Fruit fly (Drosophila melanogaster) whole organism, embryonic: ENCODE data around the gene Srp9.
A peak's percentile ranks its signal among the peaks of the same experiment; 100 is the strongest.

ENCODE experiments used
- Bdp1 ChIP-seq: fragments of 200-800 bp; sonication (Bioruptor generic); optimal IDR thresholded peaks from 3 replicates; lab custom pipeline; 2016; ENCODE audit warnings: missing biosample characterization, missing genetic modification characterization
- BtbVII ChIP-seq: fragments of 200-800 bp; sonication (Bioruptor generic); optimal IDR thresholded peaks from 3 replicates; lab custom pipeline; 2017; ENCODE audit warnings: missing biosample characterization, mild to moderate bottlenecking, missing genetic modification characterization
- Bteb2 ChIP-seq: fragments of 200-800 bp; sonication (Bioruptor generic); optimal IDR thresholded peaks from 2 replicates; lab custom pipeline; 2016; ENCODE audit warnings: missing biosample characterization, missing genetic modification characterization
- CG10267 ChIP-seq: fragments of 200-800 bp; sonication (Bioruptor generic); optimal IDR thresholded peaks from 2 replicates; lab custom pipeline; 2018; ENCODE audit warnings: missing biosample characterization, mild to moderate bottlenecking, missing genetic modification characterization, moderate library complexity
- CG10274 ChIP-seq: fragments of 200-800 bp; sonication (Bioruptor generic); optimal IDR thresholded peaks from 3 replicates; lab custom pipeline; 2017; ENCODE audit warnings: missing biosample characterization, mild to moderate bottlenecking, missing genetic modification characterization
- CG10959 ChIP-seq: fragments of 200-800 bp; sonication (Bioruptor generic); IDR thresholded peaks from 2 replicates; pipeline ENCODE4 v1.3.6; 2022; ENCODE audit warnings: missing biosample characterization, missing genetic modification characterization
- CG11093 ChIP-seq: fragments of 200-800 bp; sonication (Bioruptor generic); IDR thresholded peaks from 3 replicates; pipeline ENCODE4 v1.3.6; 2022; ENCODE audit warnings: missing biosample characterization, missing genetic modification characterization
- CG11504 ChIP-seq: fragments of 200-800 bp; sonication (Bioruptor generic); optimal IDR thresholded peaks from 3 replicates; lab custom pipeline; 2019; ENCODE audit warnings: missing biosample characterization, mild to moderate bottlenecking, missing genetic modification characterization, moderate library complexity
- CG12391 ChIP-seq: fragments of 200-800 bp; sonication (Bioruptor generic); optimal IDR thresholded peaks from 3 replicates; lab custom pipeline; 2018; ENCODE audit warnings: missing biosample characterization, mild to moderate bottlenecking, missing genetic modification characterization, moderate library complexity
- CG13894 ChIP-seq: fragments of 200-800 bp; sonication (Bioruptor generic); optimal IDR thresholded peaks from 3 replicates; lab custom pipeline; 2018; ENCODE audit warnings: missing biosample characterization, mild to moderate bottlenecking, missing genetic modification characterization, moderate library complexity
- CG1647 ChIP-seq: fragments of 200-800 bp; sonication (Bioruptor generic); optimal IDR thresholded peaks from 3 replicates; lab custom pipeline; 2016; ENCODE audit warnings: missing biosample characterization, missing genetic modification characterization
- CG16813 ChIP-seq: fragments of 200-800 bp; sonication (Bioruptor generic); IDR thresholded peaks from 3 replicates; pipeline ENCODE4 v1.3.6; 2022; ENCODE audit warnings: missing biosample characterization, missing genetic modification characterization; ENCODE audit not compliant: partially characterized antibody
- CG16815 ChIP-seq: fragments of 200-800 bp; sonication (Bioruptor generic); optimal IDR thresholded peaks from 3 replicates; lab custom pipeline; 2017; ENCODE audit warnings: missing biosample characterization, mild to moderate bottlenecking, missing genetic modification characterization
- CG17912 ChIP-seq: fragments of 200-800 bp; sonication (Bioruptor generic); optimal IDR thresholded peaks from 2 replicates; lab custom pipeline; 2018; ENCODE audit warnings: missing biosample characterization, mild to moderate bottlenecking, missing genetic modification characterization
- CG2875 ChIP-seq: fragments of 200-800 bp; sonication (Bioruptor generic); optimal IDR thresholded peaks from 2 replicates; lab custom pipeline; 2017; ENCODE audit warnings: missing biosample characterization, mild to moderate bottlenecking, missing genetic modification characterization, missing genetic modification reagents
- CG6683 ChIP-seq: fragments of 200-800 bp; sonication (Bioruptor generic); optimal IDR thresholded peaks from 2 replicates; lab custom pipeline; 2017; ENCODE audit warnings: missing biosample characterization, mild to moderate bottlenecking, missing genetic modification characterization, missing genetic modification reagents
- CG6813 ChIP-seq: fragments of 200-800 bp; sonication (Bioruptor generic); optimal IDR thresholded peaks from 2 replicates; lab custom pipeline; 2017; ENCODE audit warnings: missing biosample characterization, missing genetic modification characterization, mild to moderate bottlenecking, moderate library complexity, missing genetic modification reagents
- CG9876 ChIP-seq: fragments of 200-800 bp; sonication (Bioruptor generic); optimal IDR thresholded peaks from 2 replicates; lab custom pipeline; 2016; ENCODE audit warnings: missing biosample characterization, missing genetic modification characterization
- Dfd ChIP-seq, 2 experiments: fragments of >200 bp; optimal IDR thresholded peaks; 2 replicates each; lab custom pipeline; 2017; ENCODE audit warnings: missing biosample characterization in 2 of 2, missing genetic modification characterization in 2 of 2
- HLH3B ChIP-seq: fragments of 200-800 bp; sonication (Bioruptor generic); IDR thresholded peaks from 2 replicates; pipeline ENCODE4 v1.3.6; 2022; ENCODE audit warnings: missing biosample characterization, missing genetic modification characterization
- HLHmδ ChIP-seq: fragments of 200-800 bp; sonication (Bioruptor generic); optimal IDR thresholded peaks from 2 replicates; lab custom pipeline; 2018; ENCODE audit warnings: missing biosample characterization, mild to moderate bottlenecking, missing genetic modification characterization, moderate library complexity
- Hey ChIP-seq: fragments of 200-800 bp; sonication (Bioruptor generic); optimal IDR thresholded peaks from 3 replicates; lab custom pipeline; 2018; ENCODE audit warnings: missing biosample characterization, mild to moderate bottlenecking, missing genetic modification characterization
- Hsf ChIP-seq: fragments of 200-800 bp; sonication (Bioruptor generic); optimal IDR thresholded peaks from 3 replicates; lab custom pipeline; 2016; ENCODE audit warnings: missing biosample characterization, missing genetic modification characterization
- MBD-R2 ChIP-seq: fragments of 200-800 bp; sonication (Bioruptor generic); IDR thresholded peaks from 2 replicates; pipeline ENCODE4 v1.3.6; 2022; ENCODE audit warnings: missing biosample characterization, missing genetic modification characterization
- MTF-1 ChIP-seq: fragments of 200-800 bp; sonication (Bioruptor generic); optimal IDR thresholded peaks from 2 replicates; lab custom pipeline; 2018; ENCODE audit warnings: missing biosample characterization, mild to moderate bottlenecking, missing genetic modification characterization, borderline replicate concordance
- NFAT ChIP-seq: fragments of 200-800 bp; sonication (Bioruptor generic); IDR thresholded peaks from 2 replicates; pipeline ENCODE4 v1.3.6; 2022; ENCODE audit warnings: missing biosample characterization, missing genetic modification characterization
- Side ChIP-seq: fragments of 200-800 bp; sonication (Bioruptor generic); optimal IDR thresholded peaks from 2 replicates; lab custom pipeline; 2016; ENCODE audit warnings: missing biosample characterization, missing genetic modification characterization
- Taf1 ChIP-seq: fragments of 200-800 bp; sonication (Bioruptor generic); IDR thresholded peaks from 2 replicates; pipeline ENCODE4 v1.3.6; 2022; ENCODE audit warnings: missing biosample characterization, missing genetic modification characterization
- abd-A ChIP-seq: fragments of 200-800 bp; sonication (Bioruptor generic); optimal IDR thresholded peaks from 3 replicates; lab custom pipeline; 2019; ENCODE audit warnings: missing biosample characterization, mild to moderate bottlenecking, missing genetic modification characterization, moderate library complexity
- bcd ChIP-seq: fragments of 200-800 bp; sonication (Bioruptor generic); optimal IDR thresholded peaks from 2 replicates; lab custom pipeline; 2017; ENCODE audit warnings: missing biosample characterization, mild to moderate bottlenecking, missing genetic modification characterization
- cas ChIP-seq: fragments of 200-800 bp; sonication (Bioruptor generic); IDR thresholded peaks from 2 replicates; pipeline ENCODE4 v1.3.6; 2022; ENCODE audit warnings: missing biosample characterization, missing genetic modification characterization
- crol ChIP-seq: fragments of 200-800 bp; sonication (Bioruptor generic); IDR thresholded peaks from 2 replicates; pipeline ENCODE4 v1.3.6; 2022; ENCODE audit warnings: missing biosample characterization, missing genetic modification characterization
- eyg ChIP-seq: fragments of 200-800 bp; sonication (Bioruptor generic); optimal IDR thresholded peaks from 3 replicates; lab custom pipeline; 2016; ENCODE audit warnings: missing biosample characterization, missing genetic modification characterization
- fd96Cb ChIP-seq: fragments of 200-800 bp; sonication (Bioruptor generic); optimal IDR thresholded peaks from 2 replicates; lab custom pipeline; 2018; ENCODE audit warnings: missing biosample characterization, mild to moderate bottlenecking, missing genetic modification characterization, moderate library complexity
- fru ChIP-seq: fragments of >200 bp; optimal IDR thresholded peaks from 2 replicates; lab custom pipeline; 2017
- h ChIP-seq: fragments of >200 bp; optimal IDR thresholded peaks from 2 replicates; lab custom pipeline; 2017
- hbn ChIP-seq: fragments of 200-800 bp; sonication (Bioruptor generic); IDR thresholded peaks from 2 replicates; pipeline ENCODE4 v1.3.6; 2022; ENCODE audit warnings: missing biosample characterization, missing genetic modification characterization; ENCODE audit not compliant: partially characterized antibody
- lbe ChIP-seq: fragments of 200-800 bp; sonication (Bioruptor generic); optimal IDR thresholded peaks from 2 replicates; lab custom pipeline; 2016; ENCODE audit warnings: missing biosample characterization, mild to moderate bottlenecking, missing genetic modification characterization
- lilli ChIP-seq: fragments of 200-800 bp; sonication (Bioruptor generic); optimal IDR thresholded peaks from 3 replicates; lab custom pipeline; 2016; ENCODE audit warnings: missing biosample characterization, missing genetic modification characterization
- lola ChIP-seq, 3 experiments: fragments of >200 bp in 2 of 3; fragments of 200-800 bp in 1 of 3; sonication (Bioruptor generic) in 1 of 3; optimal IDR thresholded peaks; 2 replicates each; lab custom pipeline; 2017 to 2019; ENCODE audit warnings: missing biosample characterization in 3 of 3, missing genetic modification characterization in 3 of 3, mild to moderate bottlenecking in 1 of 3, moderate library complexity in 1 of 3
- maf-S ChIP-seq: fragments of 200-800 bp; sonication (Bioruptor generic); optimal IDR thresholded peaks from 2 replicates; lab custom pipeline; 2016; ENCODE audit warnings: missing biosample characterization, missing genetic modification characterization
- onecut ChIP-seq: fragments of 200-800 bp; sonication (Bioruptor generic); IDR thresholded peaks from 2 replicates; pipeline ENCODE4 v1.3.6; 2022; ENCODE audit warnings: missing biosample characterization, missing genetic modification characterization
- org-1 ChIP-seq: fragments of 200-800 bp; sonication (Bioruptor generic); optimal IDR thresholded peaks from 2 replicates; lab custom pipeline; 2017; ENCODE audit warnings: missing biosample characterization, missing genetic modification characterization
- pros ChIP-seq: fragments of 200-800 bp; sonication (Bioruptor generic); optimal IDR thresholded peaks from 3 replicates; lab custom pipeline; 2019; ENCODE audit warnings: missing biosample characterization, mild to moderate bottlenecking, missing genetic modification characterization, moderate library complexity
- pum ChIP-seq: fragments of 200-800 bp; sonication (Bioruptor generic); optimal IDR thresholded peaks from 2 replicates; lab custom pipeline; 2016; ENCODE audit warnings: missing biosample characterization, missing genetic modification characterization
- pzg ChIP-seq: fragments of 200-800 bp; sonication (Bioruptor generic); optimal IDR thresholded peaks from 3 replicates; lab custom pipeline; 2018; ENCODE audit warnings: missing biosample characterization, mild to moderate bottlenecking, missing genetic modification characterization, moderate library complexity
- slbo ChIP-seq: fragments of 200-800 bp; sonication (Bioruptor generic); IDR thresholded peaks from 2 replicates; pipeline ENCODE4 v1.3.6; 2022; ENCODE audit warnings: missing biosample characterization, missing genetic modification characterization
- usp ChIP-seq: fragments of >200 bp; optimal IDR thresholded peaks from 2 replicates; lab custom pipeline; 2017; ENCODE audit warnings: missing biosample characterization, missing genetic modification characterization
- yki ChIP-seq: fragments of >200 bp; optimal IDR thresholded peaks from 3 replicates; lab custom pipeline; 2018
- z ChIP-seq: fragments of 200-800 bp; sonication (Bioruptor generic); IDR thresholded peaks from 3 replicates; pipeline ENCODE4 v1.3.6; 2022; ENCODE audit warnings: missing biosample characterization, missing genetic modification characterization

Gene Srp9

DNA sequence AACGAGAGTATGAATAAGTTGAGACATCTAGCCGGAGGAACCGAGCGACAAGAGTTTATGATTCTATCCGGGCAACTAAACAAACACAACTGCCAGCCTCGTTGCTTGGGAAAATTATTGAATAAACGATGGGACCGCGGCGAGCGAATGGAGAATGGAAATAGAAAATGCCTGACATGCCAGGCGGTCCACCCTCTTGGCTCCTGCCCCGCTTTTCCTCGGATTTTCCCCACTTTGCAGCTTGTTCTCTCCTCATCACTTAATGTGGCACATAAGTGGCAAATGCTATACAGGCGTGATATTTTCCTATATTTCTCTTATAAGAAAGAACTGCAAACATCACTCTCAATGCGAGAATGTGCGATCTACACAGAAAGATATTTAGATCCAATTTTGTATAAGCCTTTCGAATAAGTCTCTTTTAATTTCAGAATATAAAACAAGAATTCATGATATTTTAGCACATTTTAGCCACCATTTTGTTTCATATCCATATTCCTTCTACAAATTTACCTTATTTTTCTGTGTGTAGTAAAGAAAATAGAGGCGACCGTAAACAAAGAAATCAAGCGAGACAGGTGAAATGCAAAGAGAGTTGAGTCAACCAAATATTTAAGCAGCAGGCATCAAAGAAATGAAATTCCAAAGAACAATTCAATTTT, 32.6 kb upstream of the Srp9 start (continued):
- peak; percentile 77 for TF ChIP-seq pum (GFP tag; lab: Kevin White, UChicago)
- peak; percentile 81 for TF ChIP-seq Bteb2
- TF ChIP-seq hbn, result no peak
- peak; percentile 84 for TF ChIP-seq CG2875
- peak; percentile 7 for TF ChIP-seq pros (GFP tag; lab: Kevin White, UChicago)
- peak; percentile 67 for TF ChIP-seq maf-S (GFP tag; lab: Kevin White, UChicago)
- peak; percentile 75 for TF ChIP-seq MTF-1 (GFP tag; lab: Kevin White, UChicago)
- peak; percentile 71 for TF ChIP-seq BtbVII
- peak; percentile 76 for TF ChIP-seq CG16815 (GFP tag; lab: Kevin White, UChicago)
- TF ChIP-seq fru (lab: Kevin White, UChicago), result no peak
- no peak for TF ChIP-seq yki (lab: Kevin White, UChicago)
- TF ChIP-seq CG12391 (tag; lab: Kevin White, UChicago), result peak; percentile 92
- peak; percentile 85 for TF ChIP-seq CG10267 (tag; lab: Kevin White, UChicago)
- no peak for TF ChIP-seq usp (GFP tag; lab: Kevin White, UChicago)
- peak; percentile 62; the same call in 1 of the 2 replicates for TF ChIP-seq CG10959 (GFP tag; lab: Robert Waterston, UW)
- TF ChIP-seq lola (GFP tag; optimal IDR thresholded peaks at IDR 0.05; lab: Kevin White, UChicago), result peak in 1 of 3 experiments; percentile 89
- peak; percentile 72 for TF ChIP-seq eyg (GFP tag; lab: Kevin White, UChicago)
- TF ChIP-seq CG17912 (GFP tag; lab: Kevin White, UChicago), result peak; percentile 44
- TF ChIP-seq abd-A (tag; lab: Kevin White, UChicago), result no peak
- peak; percentile 64; the same call in 1 of the 2 replicates for TF ChIP-seq NFAT (GFP tag; lab: Robert Waterston, UW)
- peak; percentile 77 for TF ChIP-seq lilli (GFP tag; lab: Kevin White, UChicago)
- peak; percentile 89 for TF ChIP-seq CG11504
- TF ChIP-seq bcd (GFP tag; lab: Kevin White, UChicago), result peak; percentile 80
- TF ChIP-seq CG16813 (GFP tag; lab: Robert Waterston, UW), result no peak
- TF ChIP-seq CG6683 (GFP tag; lab: Kevin White, UChicago), result peak; percentile 57
- peak; percentile 23 for TF ChIP-seq CG10274 (GFP tag; lab: Kevin White, UChicago)
- TF ChIP-seq fd96Cb (tag; lab: Kevin White, UChicago), result peak; percentile 90
- peak; percentile 54; the same call in 1 of the 2 replicates for TF ChIP-seq MBD-R2 (GFP tag; lab: Robert Waterston, UW)
- TF ChIP-seq onecut (GFP tag; lab: Robert Waterston, UW), result peak; percentile 64
- no peak for TF ChIP-seq Dfd (GFP tag; optimal IDR thresholded peaks at IDR 0.05; lab: Kevin White, UChicago)
- TF ChIP-seq HLHmδ (GFP tag; lab: Kevin White, UChicago), result no peak
- no peak for TF ChIP-seq CG13894
- peak; percentile 81 for TF ChIP-seq CG6813 (GFP tag; lab: Kevin White, UChicago)
- no peak for TF ChIP-seq Taf1 (GFP tag; lab: Robert Waterston, UW)
- no peak for TF ChIP-seq lbe (GFP tag; lab: Kevin White, UChicago)
- TF ChIP-seq CG1647 (GFP tag; lab: Kevin White, UChicago), result peak; percentile 60
- TF ChIP-seq CG11093 (GFP tag; lab: Robert Waterston, UW), result peak; percentile 69; the same call in 2 of the 3 replicates
- no peak for TF ChIP-seq h (lab: Kevin White, UChicago)
- TF ChIP-seq Hsf, result peak; percentile 81
- no peak for TF ChIP-seq pzg (GFP tag; lab: Kevin White, UChicago)
- TF ChIP-seq slbo (GFP tag; lab: Robert Waterston, UW), result peak; percentile 83
- peak; percentile 41 for TF ChIP-seq Bdp1
- TF ChIP-seq cas (GFP tag; lab: Robert Waterston, UW), result peak; percentile 7; the same call in 1 of the 2 replicates
- TF ChIP-seq crol, result peak; percentile 85
- peak; percentile 81 for TF ChIP-seq Side (GFP tag; lab: Kevin White, UChicago)
- TF ChIP-seq z (GFP tag; lab: Robert Waterston, UW), result peak; percentile 5; the same call in 1 of the 3 replicates
- peak; percentile 82 for TF ChIP-seq HLH3B (GFP tag; lab: Robert Waterston, UW)
- TF ChIP-seq Hey (tag; lab: Kevin White, UChicago), result no peak
- peak; percentile 48 for TF ChIP-seq CG9876 (GFP tag; lab: Kevin White, UChicago)
- peak; percentile 72 for TF ChIP-seq org-1 (GFP tag; lab: Kevin White, UChicago)
